Worm (Caenorhabditis elegans) whole organism, young adult: ENCODE measurements around the gene irld-24.

ENCODE experiments used
- B0035.1 ChIP-seq: sonication (generic microtip); optimal IDR thresholded peaks from 2 replicates; lab custom pipeline; 2016; ENCODE audit warnings: missing genetic modification characterization, mild to moderate bottlenecking, missing compliant biosample characterization, missing genotype, missing genetic modification reagents
- B0261.1 ChIP-seq: sonication (generic microtip); optimal IDR thresholded peaks from 2 replicates; lab custom pipeline; 2016; ENCODE audit warnings: mild to moderate bottlenecking, missing genetic modification characterization, moderate library complexity, missing compliant biosample characterization
- B0336.3 ChIP-seq: fragments of 200-800 bp; sonication (Bioruptor generic); IDR thresholded peaks from 2 replicates; pipeline ENCODE4 v1.3.6; 2022; ENCODE audit warnings: missing genetic modification characterization, missing compliant biosample characterization
- C06A6.2 ChIP-seq: fragments of 200-800 bp; sonication (Bioruptor generic); conservative IDR thresholded peaks from 2 replicates; pipeline ENCODE4 v1.3.6; 2022; ENCODE audit warnings: missing genetic modification characterization, missing compliant biosample characterization
- D2030.7 ChIP-seq: fragments of 200-800 bp; sonication (Bioruptor generic); IDR thresholded peaks from 2 replicates; pipeline ENCODE4 v1.3.6; 2022; ENCODE audit warnings: missing genetic modification reagents, missing genetic modification characterization, missing compliant biosample characterization
- F10E7.11 ChIP-seq: sonication (generic microtip); optimal IDR thresholded peaks from 2 replicates; lab custom pipeline; 2017; ENCODE audit warnings: mild to moderate bottlenecking, missing genetic modification characterization, moderate library complexity, missing compliant biosample characterization
- F37B4.10 ChIP-seq: fragments of 200-800 bp; sonication (Bioruptor generic); IDR thresholded peaks from 2 replicates; pipeline ENCODE4 v1.3.6; 2022; ENCODE audit warnings: missing genetic modification characterization, missing compliant biosample characterization
- F39B2.1 ChIP-seq: fragments of 200-800 bp; sonication (Bioruptor generic); IDR thresholded peaks from 2 replicates; pipeline ENCODE4 v1.3.6; 2022; ENCODE audit warnings: missing genetic modification reagents, missing genetic modification characterization, missing compliant biosample characterization
- F49E8.2 ChIP-seq: sonication (generic microtip); optimal IDR thresholded peaks from 3 replicates; lab custom pipeline; 2017; ENCODE audit warnings: missing genetic modification characterization, mild to moderate bottlenecking, missing compliant biosample characterization, antibody characterized with exemption, moderate library complexity; ENCODE audit not compliant: insufficient read depth
- F57C9.4 ChIP-seq: sonication (generic microtip); optimal IDR thresholded peaks from 2 replicates; lab custom pipeline; 2017; ENCODE audit warnings: mild to moderate bottlenecking, missing genetic modification characterization, missing compliant biosample characterization
- K11D2.4 ChIP-seq: fragments of 200-800 bp; sonication (Bioruptor generic); IDR thresholded peaks from 2 replicates; pipeline ENCODE4 v1.3.6; 2022; ENCODE audit warnings: missing genetic modification reagents, missing genetic modification characterization, missing compliant biosample characterization
- T26A5.8 ChIP-seq: sonication (generic microtip); optimal IDR thresholded peaks from 2 replicates; lab custom pipeline; 2016; ENCODE audit warnings: missing genetic modification characterization, missing compliant biosample characterization
- Y53G8AR.9 ChIP-seq: fragments of 200-800 bp; sonication (Bioruptor generic); conservative IDR thresholded peaks from 2 replicates; pipeline ENCODE4 v1.3.6; 2022; ENCODE audit warnings: missing genetic modification reagents, missing genetic modification characterization, missing compliant biosample characterization
- Y95B8A.8 ChIP-seq: fragments of 200-800 bp; sonication (Bioruptor generic); IDR thresholded peaks from 2 replicates; pipeline ENCODE4 v1.3.6; 2022; ENCODE audit warnings: missing genetic modification reagents, missing genetic modification characterization, missing compliant biosample characterization
- aptf-2 ChIP-seq: fragments of 200-800 bp; sonication (Bioruptor generic); conservative IDR thresholded peaks from 2 replicates; pipeline ENCODE4 v1.3.6; 2022; ENCODE audit warnings: missing genetic modification reagents, missing genetic modification characterization, missing compliant biosample characterization
- cebp-2 ChIP-seq: fragments of 200-800 bp; sonication (Bioruptor generic); IDR thresholded peaks from 2 replicates; pipeline ENCODE4 v1.3.6; 2022; ENCODE audit warnings: missing genetic modification characterization, missing compliant biosample characterization
- ceh-40 ChIP-seq: fragments of 200-800 bp; sonication (Bioruptor generic); IDR thresholded peaks from 2 replicates; pipeline ENCODE4 v1.3.6; 2022; ENCODE audit warnings: missing genetic modification characterization, missing compliant biosample characterization
- ceh-58 ChIP-seq: fragments of 200-800 bp; sonication (Bioruptor generic); IDR thresholded peaks from 2 replicates; pipeline ENCODE4 v1.3.6; 2022; ENCODE audit warnings: missing genetic modification characterization, missing compliant biosample characterization
- ceh-79 ChIP-seq: sonication (generic microtip); optimal IDR thresholded peaks from 2 replicates; lab custom pipeline; 2017; ENCODE audit warnings: mild to moderate bottlenecking, missing genetic modification characterization, missing compliant biosample characterization
- chd-7 ChIP-seq: sonication (generic microtip); optimal IDR thresholded peaks from 2 replicates; lab custom pipeline; 2016; ENCODE audit warnings: mild to moderate bottlenecking, missing genetic modification characterization, moderate library complexity, missing compliant biosample characterization
- dpff-1 ChIP-seq: sonication (generic microtip); optimal IDR thresholded peaks from 2 replicates; lab custom pipeline; 2017; ENCODE audit warnings: mild to moderate bottlenecking, missing genetic modification characterization, missing compliant biosample characterization
- efl-1 ChIP-seq: fragments of 150-350 bp; optimal IDR thresholded peaks from 2 replicates; lab custom pipeline; 2014; ENCODE audit warnings: missing biosample characterization, missing genetic modification reagents, missing genetic modification characterization
- egl-18 ChIP-seq: fragments of 200-800 bp; sonication (Bioruptor generic); IDR thresholded peaks from 2 replicates; pipeline ENCODE4 v1.3.6; 2022; ENCODE audit warnings: missing genetic modification reagents, missing genetic modification characterization, missing compliant biosample characterization
- egrh-3 ChIP-seq: fragments of 200-800 bp; sonication (Bioruptor generic); IDR thresholded peaks from 2 replicates; pipeline ENCODE4 v1.3.6; 2022; ENCODE audit warnings: missing genetic modification reagents, missing genetic modification characterization, missing compliant biosample characterization
- gei-17 ChIP-seq: fragments of 200-800 bp; sonication (Bioruptor generic); optimal IDR thresholded peaks from 2 replicates; lab custom pipeline; 2018; ENCODE audit warnings: mild to moderate bottlenecking, missing genetic modification characterization, missing compliant biosample characterization
- him-1 ChIP-seq: sonication (generic microtip); optimal IDR thresholded peaks from 2 replicates; lab custom pipeline; 2016; ENCODE audit warnings: missing genotype, missing genetic modification reagents, missing genetic modification characterization, missing compliant biosample characterization
- hsf-1 ChIP-seq: fragments of 200-800 bp; sonication (Bioruptor generic); IDR thresholded peaks from 2 replicates; pipeline ENCODE4 v1.3.6; 2022; ENCODE audit warnings: missing genetic modification reagents, missing genetic modification characterization, missing compliant biosample characterization
- lin-35 ChIP-seq, 3 experiments: fragments of 150-350 bp in 2 of 3; sonication (generic microtip) in 1 of 3; optimal IDR thresholded peaks; 2 replicates each; lab custom pipeline; 2014 to 2018; ENCODE audit warnings: missing biosample characterization in 3 of 3, missing genetic modification characterization in 3 of 3, missing genetic modification reagents in 3 of 3
- madf-10 ChIP-seq: sonication (generic microtip); optimal IDR thresholded peaks from 2 replicates; lab custom pipeline; 2016; ENCODE audit warnings: mild to moderate bottlenecking, missing genetic modification characterization, missing compliant biosample characterization
- madf-8 ChIP-seq: fragments of 200-800 bp; sonication (Bioruptor generic); conservative IDR thresholded peaks from 2 replicates; pipeline ENCODE4 v1.3.6; 2022; ENCODE audit warnings: missing genetic modification reagents, missing genetic modification characterization, missing compliant biosample characterization
- mel-28 ChIP-seq: sonication (generic microtip); optimal IDR thresholded peaks from 2 replicates; lab custom pipeline; 2016; ENCODE audit warnings: borderline replicate concordance, mild to moderate bottlenecking, missing genetic modification characterization, missing compliant biosample characterization
- mes-4 ChIP-seq: sonication (generic microtip); optimal IDR thresholded peaks from 2 replicates; lab custom pipeline; 2016; ENCODE audit warnings: missing genotype, missing genetic modification characterization, missing compliant biosample characterization
- nfya-2 ChIP-seq: fragments of 200-800 bp; sonication (Bioruptor generic); IDR thresholded peaks from 2 replicates; pipeline ENCODE4 v1.3.6; 2022; ENCODE audit warnings: missing genetic modification reagents, missing genetic modification characterization, missing compliant biosample characterization
- nhr-179 ChIP-seq: sonication (generic microtip); optimal IDR thresholded peaks from 2 replicates; lab custom pipeline; 2016; ENCODE audit warnings: mild to moderate bottlenecking, missing genetic modification characterization, missing compliant biosample characterization
- nhr-80 ChIP-seq: sonication (generic microtip); optimal IDR thresholded peaks from 2 replicates; lab custom pipeline; 2016; ENCODE audit warnings: missing genetic modification characterization, missing compliant biosample characterization
- nhr-90 ChIP-seq: sonication (generic microtip); optimal IDR thresholded peaks from 2 replicates; lab custom pipeline; 2016; ENCODE audit warnings: missing genotype, mild to moderate bottlenecking, missing genetic modification characterization, missing compliant biosample characterization
- pbrm-1 ChIP-seq: fragments of 200-800 bp; sonication (Bioruptor generic); IDR thresholded peaks from 2 replicates; pipeline ENCODE4 v1.3.6; 2022; ENCODE audit warnings: missing genetic modification reagents, missing genetic modification characterization, missing compliant biosample characterization
- pha-4 ChIP-seq: fragments of 150-350 bp; sonication (generic microtip); optimal IDR thresholded peaks from 2 replicates; lab custom pipeline; 2014; ENCODE audit warnings: missing biosample characterization, missing genetic modification reagents, missing genetic modification characterization
- sea-2 ChIP-seq: fragments of 200-800 bp; sonication (Bioruptor generic); IDR thresholded peaks from 2 replicates; pipeline ENCODE4 v1.3.6; 2022; ENCODE audit warnings: missing genetic modification characterization, missing compliant biosample characterization
- snpc-1.1 ChIP-seq: sonication (generic microtip); optimal IDR thresholded peaks from 2 replicates; lab custom pipeline; 2017; ENCODE audit warnings: missing genetic modification characterization, mild to moderate bottlenecking, missing compliant biosample characterization, antibody characterized with exemption, moderate library complexity, missing genotype, missing genetic modification reagents; ENCODE audit not compliant: insufficient read depth
- snpc-1.3 ChIP-seq: sonication (generic microtip); optimal IDR thresholded peaks from 2 replicates; lab custom pipeline; 2017; ENCODE audit warnings: missing genetic modification characterization, mild to moderate bottlenecking, missing compliant biosample characterization, antibody characterized with exemption, moderate library complexity, missing genotype, missing genetic modification reagents; ENCODE audit not compliant: insufficient read depth
- tlf-1 ChIP-seq: fragments of 200-800 bp; sonication (Bioruptor generic); optimal IDR thresholded peaks from 2 replicates; lab custom pipeline; 2018; ENCODE audit warnings: mild to moderate bottlenecking, missing genetic modification characterization, missing compliant biosample characterization
- unc-62 ChIP-seq: fragments of 150-350 bp; optimal IDR thresholded peaks from 2 replicates; lab custom pipeline; 2014; ENCODE audit warnings: missing biosample characterization, missing genetic modification reagents, missing genetic modification characterization
- zfh-2 ChIP-seq: fragments of 200-800 bp; sonication (Bioruptor generic); conservative IDR thresholded peaks from 2 replicates; pipeline ENCODE4 v1.3.6; 2022; ENCODE audit warnings: missing genetic modification reagents, missing genetic modification characterization, missing compliant biosample characterization
- ztf-3 ChIP-seq: fragments of 200-800 bp; sonication (Bioruptor generic); optimal IDR thresholded peaks from 2 replicates; lab custom pipeline; 2018; ENCODE audit warnings: mild to moderate bottlenecking, missing genetic modification characterization, missing compliant biosample characterization
- ztf-6 ChIP-seq: fragments of 200-800 bp; sonication (Bioruptor generic); IDR thresholded peaks from 2 replicates; pipeline ENCODE4 v1.3.6; 2022; ENCODE audit warnings: missing genetic modification reagents, missing genetic modification characterization, missing compliant biosample characterization

irld-24 gene

DNA sequence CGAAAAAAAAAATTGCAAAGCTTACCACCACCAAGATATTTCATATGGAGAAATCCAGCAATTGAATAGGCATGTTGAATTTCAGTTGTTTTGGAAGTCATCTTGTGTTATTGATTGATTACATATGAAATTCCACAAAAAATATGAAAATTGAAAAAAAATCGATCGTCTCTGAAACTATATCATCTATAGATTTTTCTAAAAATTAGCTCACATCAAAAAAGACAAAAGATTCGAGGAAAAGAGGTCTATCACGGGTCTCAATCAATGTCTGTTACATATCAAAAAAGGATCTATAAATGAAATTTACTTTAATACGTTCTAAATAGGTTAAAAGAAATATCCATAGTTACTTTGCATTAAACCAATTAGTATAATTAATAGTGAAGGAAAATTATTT is 26.0 kb downstream of the irld-24 start, which contains the start of gene tbc-19:
TSS of gene tbc-19 (minus strand) at position 101 of the 400 bp plus-strand sequence.
- TF ChIP-seq B0261.1 (tag; lab: Kevin White, UChicago), result no peak
- TF ChIP-seq pha-4 (tag; lab: Kevin White, UChicago), result no peak
- no peak for TF ChIP-seq C06A6.2
- TF ChIP-seq F49E8.2 (tag; lab: Kevin White, UChicago), result no peak
- no peak for TF ChIP-seq F57C9.4 (tag; lab: Kevin White, UChicago)
- TF ChIP-seq dpff-1, result no peak
- no peak for TF ChIP-seq D2030.7 (GFP tag; lab: Robert Waterston, UW)
- no peak for TF ChIP-seq F37B4.10 (GFP tag; lab: Robert Waterston, UW)
- TF ChIP-seq cebp-2 (GFP tag; lab: Robert Waterston, UW), result no peak
- TF ChIP-seq efl-1 (GFP tag; lab: Kevin White, UChicago), result no peak
- no peak for TF ChIP-seq F10E7.11 (tag; lab: Kevin White, UChicago)
- TF ChIP-seq pbrm-1 (GFP tag; lab: Robert Waterston, UW), result no peak
- no peak for TF ChIP-seq ztf-6 (GFP tag; lab: Robert Waterston, UW)

ce11 chrX:14015366-14015765 is 29.0 kb downstream of the irld-24 start, which contains the start of gene C04C11.25:
C04C11.25 (minus strand) TSS chrX:14015466.
- TF ChIP-seq F39B2.1 (GFP tag; lab: Robert Waterston, UW), result no peak
- no peak for TF ChIP-seq tlf-1
- TF ChIP-seq snpc-1.1 (tag; lab: Kevin White, UChicago), result no peak
- no peak for TF ChIP-seq aptf-2 (GFP tag; lab: Robert Waterston, UW)
- TF ChIP-seq ceh-58, result no peak
- TF ChIP-seq lin-35 (GFP tag; optimal IDR thresholded peaks at IDR 0.05; lab: Kevin White, UChicago), result no peak
- no peak for TF ChIP-seq T26A5.8 (tag; lab: Kevin White, UChicago)
- TF ChIP-seq nhr-179, result no peak
- no peak for TF ChIP-seq madf-10 (tag; lab: Kevin White, UChicago)
- TF ChIP-seq mel-28 (tag; lab: Kevin White, UChicago), result no peak
- no peak for TF ChIP-seq ceh-79 (tag; lab: Kevin White, UChicago)
- no peak for TF ChIP-seq F57C9.4 (tag; lab: Kevin White, UChicago)
- TF ChIP-seq sea-2 (GFP tag; lab: Robert Waterston, UW), result no peak
- no peak for TF ChIP-seq gei-17 (GFP tag; lab: Kevin White, UChicago)

DNA sequence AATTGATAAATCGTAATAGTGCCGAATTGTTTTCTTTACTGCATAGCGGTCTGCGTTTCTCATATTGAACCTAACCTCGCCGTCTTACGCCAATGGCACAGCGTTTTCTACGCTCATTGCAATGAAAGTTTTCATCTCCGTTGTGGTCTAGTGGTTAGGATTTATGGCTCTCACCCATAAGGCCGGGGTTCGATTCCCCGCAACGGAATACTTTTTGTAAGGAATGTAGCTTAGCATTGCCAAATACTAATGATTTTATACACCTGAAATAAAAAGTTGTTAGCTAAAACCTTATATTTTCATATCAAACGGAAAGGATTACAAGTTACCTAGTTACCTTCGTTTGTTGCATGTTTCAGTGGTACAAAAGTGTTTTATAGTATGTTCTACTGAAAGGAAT is 29.4 kb downstream of the irld-24 start:
- peak; percentile 9 for TF ChIP-seq mel-28 (tag; lab: Kevin White, UChicago)
- TF ChIP-seq sea-2 (GFP tag; lab: Robert Waterston, UW), result no peak
- TF ChIP-seq B0336.3 (GFP tag; lab: Robert Waterston, UW), result no peak; the same call in none of the 2 replicates
- TF ChIP-seq nhr-90 (tag; lab: Kevin White, UChicago), result peak; percentile 71
- TF ChIP-seq chd-7 (tag; lab: Kevin White, UChicago), result peak; percentile 87
- no peak for TF ChIP-seq Y95B8A.8
- TF ChIP-seq dpff-1, result no peak
- TF ChIP-seq zfh-2 (GFP tag; lab: Robert Waterston, UW), result no peak
- TF ChIP-seq hsf-1 (GFP tag; lab: Robert Waterston, UW), result peak; percentile 60; the same call in 1 of the 2 replicates
- TF ChIP-seq madf-8 (GFP tag; lab: Robert Waterston, UW), result no peak
- TF ChIP-seq K11D2.4, result peak; percentile 75
- TF ChIP-seq him-1 (tag; lab: Kevin White, UChicago), result peak; percentile 89
- peak; percentile 63; the same call in 1 of the 2 replicates for TF ChIP-seq Y53G8AR.9 (GFP tag; lab: Robert Waterston, UW)
- peak; percentile 41 for TF ChIP-seq nhr-80
- peak; percentile 84 for TF ChIP-seq snpc-1.3
- peak; percentile 68 for TF ChIP-seq gei-17 (GFP tag; lab: Kevin White, UChicago)
- TF ChIP-seq mes-4 (tag; lab: Kevin White, UChicago), result peak; percentile 77
- TF ChIP-seq unc-62 (GFP tag; lab: Kevin White, UChicago), result no peak
- TF ChIP-seq F10E7.11 (tag; lab: Kevin White, UChicago), result no peak
- peak; percentile 63 for TF ChIP-seq ztf-3 (GFP tag; lab: Kevin White, UChicago)
- no peak for TF ChIP-seq nfya-2 (GFP tag; lab: Robert Waterston, UW)
- TF ChIP-seq egl-18 (GFP tag; lab: Robert Waterston, UW), result 0 out of 2 replicates have a peak, but pooled peaks have one; percentile 56
- TF ChIP-seq B0035.1 (tag; lab: Kevin White, UChicago), result peak; percentile 35
- TF ChIP-seq ceh-40, result 0 out of 2 replicates have a peak, but pooled peaks have one; percentile 75
- TF ChIP-seq egrh-3 (GFP tag; lab: Robert Waterston, UW), result no peak; the same call in 1 of the 2 replicates
